Fruit fly (Drosophila melanogaster) whole organism, embryonic: ENCODE data around the gene CG33773.

Source experiments
- Abd-B ChIP-seq: fragments of 200-800 bp; sonication (Bioruptor generic); optimal IDR thresholded peaks from 2 replicates; lab custom pipeline; 2018; ENCODE audit warnings: missing biosample characterization, mild to moderate bottlenecking, missing genetic modification characterization, moderate library complexity
- Blimp-1 ChIP-seq: fragments of 200-800 bp; sonication (Bioruptor generic); optimal IDR thresholded peaks from 3 replicates; lab custom pipeline; 2018; ENCODE audit warnings: missing biosample characterization, missing genetic modification characterization, mild to moderate bottlenecking, moderate library complexity, missing genetic modification reagents
- Bteb2 ChIP-seq: fragments of 200-800 bp; sonication (Bioruptor generic); optimal IDR thresholded peaks from 2 replicates; lab custom pipeline; 2016; ENCODE audit warnings: missing biosample characterization, missing genetic modification characterization
- C15 ChIP-seq: fragments of 200-800 bp; sonication (Bioruptor generic); IDR thresholded peaks from 3 replicates; pipeline ENCODE4 v1.3.6; 2022; ENCODE audit warnings: missing biosample characterization, missing genetic modification characterization
- CG11085 ChIP-seq: fragments of 200-800 bp; sonication (Bioruptor generic); IDR thresholded peaks from 2 replicates; pipeline ENCODE4 v1.3.6; 2022; ENCODE audit warnings: missing biosample characterization, missing genetic modification characterization
- CG11398 ChIP-seq: fragments of 200-800 bp; sonication (Bioruptor generic); optimal IDR thresholded peaks from 2 replicates; lab custom pipeline; 2016; ENCODE audit warnings: missing biosample characterization, missing genetic modification characterization
- CG11504 ChIP-seq: fragments of 200-800 bp; sonication (Bioruptor generic); optimal IDR thresholded peaks from 3 replicates; lab custom pipeline; 2019; ENCODE audit warnings: missing biosample characterization, mild to moderate bottlenecking, missing genetic modification characterization, moderate library complexity
- CG12942 ChIP-seq: fragments of 200-800 bp; sonication (Bioruptor generic); optimal IDR thresholded peaks from 3 replicates; lab custom pipeline; 2016; ENCODE audit warnings: missing biosample characterization, missing genetic modification characterization
- CG13894 ChIP-seq: fragments of 200-800 bp; sonication (Bioruptor generic); optimal IDR thresholded peaks from 3 replicates; lab custom pipeline; 2018; ENCODE audit warnings: missing biosample characterization, mild to moderate bottlenecking, missing genetic modification characterization, moderate library complexity
- CG14050 ChIP-seq: fragments of 200-800 bp; sonication (Bioruptor generic); IDR thresholded peaks from 3 replicates; pipeline ENCODE4 v1.3.6; 2022; ENCODE audit warnings: missing biosample characterization, missing genetic modification characterization
- CG15073 ChIP-seq: fragments of 200-800 bp; sonication (Bioruptor generic); optimal IDR thresholded peaks from 2 replicates; lab custom pipeline; 2016; ENCODE audit warnings: missing biosample characterization, missing genetic modification characterization
- CG17186 ChIP-seq: fragments of 200-800 bp; sonication (Bioruptor generic); optimal IDR thresholded peaks from 3 replicates; lab custom pipeline; 2017; ENCODE audit warnings: missing biosample characterization, missing genetic modification reagents, missing genetic modification characterization
- CG18476 ChIP-seq: fragments of 200-800 bp; sonication (Bioruptor generic); optimal IDR thresholded peaks from 2 replicates; lab custom pipeline; 2016; ENCODE audit warnings: missing biosample characterization, mild to moderate bottlenecking, missing genetic modification characterization
- CG32767 ChIP-seq: fragments of 200-800 bp; sonication (Bioruptor generic); IDR thresholded peaks from 2 replicates; pipeline ENCODE4 v1.3.6; 2022; ENCODE audit warnings: missing biosample characterization, missing genetic modification characterization
- CG34224 ChIP-seq: fragments of 200-800 bp; sonication (Bioruptor generic); IDR thresholded peaks from 3 replicates; pipeline ENCODE4 v1.3.6; 2022; ENCODE audit warnings: missing biosample characterization, missing genetic modification characterization; ENCODE audit not compliant: partially characterized antibody
- CG34422 ChIP-seq: fragments of 200-800 bp; sonication (Bioruptor generic); IDR thresholded peaks from 3 replicates; pipeline ENCODE4 v1.3.6; 2022; ENCODE audit warnings: missing biosample characterization, missing genetic modification characterization
- CG3838 ChIP-seq: fragments of 200-800 bp; sonication (Bioruptor generic); optimal IDR thresholded peaks from 3 replicates; lab custom pipeline; 2016; ENCODE audit warnings: missing biosample characterization, missing genetic modification characterization
- CG4617 ChIP-seq: fragments of 200-800 bp; sonication (Bioruptor generic); optimal IDR thresholded peaks from 3 replicates; lab custom pipeline; 2016; ENCODE audit warnings: missing biosample characterization, missing genetic modification characterization, borderline replicate concordance
- CG6791 ChIP-seq: fragments of 200-800 bp; sonication (Bioruptor generic); IDR thresholded peaks from 3 replicates; pipeline ENCODE4 v1.3.6; 2022; ENCODE audit warnings: missing biosample characterization, missing genetic modification characterization; ENCODE audit not compliant: partially characterized antibody
- CG8359 ChIP-seq: fragments of 200-800 bp; sonication (Bioruptor generic); optimal IDR thresholded peaks from 2 replicates; lab custom pipeline; 2017; ENCODE audit warnings: missing biosample characterization, mild to moderate bottlenecking, missing genetic modification characterization, borderline replicate concordance
- CkIIα-i1 ChIP-seq: fragments of 200-800 bp; sonication (Bioruptor generic); IDR thresholded peaks from 2 replicates; pipeline ENCODE4 v1.3.6; 2022; ENCODE audit warnings: missing biosample characterization, missing genetic modification characterization
- Fer3 ChIP-seq: fragments of 200-800 bp; sonication (Bioruptor generic); optimal IDR thresholded peaks from 2 replicates; lab custom pipeline; 2018; ENCODE audit warnings: missing biosample characterization, mild to moderate bottlenecking, missing genetic modification characterization, moderate library complexity
- Hmx ChIP-seq: fragments of 200-800 bp; sonication (Bioruptor generic); optimal IDR thresholded peaks from 2 replicates; lab custom pipeline; 2016; ENCODE audit warnings: missing biosample characterization, missing genetic modification characterization
- Myb ChIP-seq: fragments of 200-800 bp; sonication (Bioruptor generic); optimal IDR thresholded peaks from 2 replicates; lab custom pipeline; 2016; ENCODE audit warnings: missing biosample characterization, missing genetic modification characterization
- NK7.1 ChIP-seq: fragments of 200-800 bp; sonication (Bioruptor generic); optimal IDR thresholded peaks from 3 replicates; lab custom pipeline; 2016; ENCODE audit warnings: missing biosample characterization, missing genetic modification characterization
- NfI ChIP-seq: fragments of 200-800 bp; sonication (Bioruptor generic); optimal IDR thresholded peaks from 3 replicates; lab custom pipeline; 2018; ENCODE audit warnings: missing biosample characterization, mild to moderate bottlenecking, missing genetic modification characterization, moderate library complexity
- Ptx1 ChIP-seq: fragments of 200-800 bp; sonication (Bioruptor generic); IDR thresholded peaks from 2 replicates; pipeline ENCODE4 v1.3.6; 2022; ENCODE audit warnings: missing biosample characterization, missing genetic modification characterization
- Side ChIP-seq: fragments of 200-800 bp; sonication (Bioruptor generic); optimal IDR thresholded peaks from 2 replicates; lab custom pipeline; 2016; ENCODE audit warnings: missing biosample characterization, missing genetic modification characterization
- Vsx1 ChIP-seq: fragments of 200-800 bp; sonication (Bioruptor generic); optimal IDR thresholded peaks from 2 replicates; lab custom pipeline; 2017; ENCODE audit warnings: missing biosample characterization, mild to moderate bottlenecking, missing genetic modification characterization, missing genetic modification reagents
- Xbp1 ChIP-seq: fragments of 200-800 bp; sonication (Bioruptor generic); optimal IDR thresholded peaks from 3 replicates; lab custom pipeline; 2016; ENCODE audit warnings: missing biosample characterization, mild to moderate bottlenecking, missing genetic modification characterization
- chn ChIP-seq: fragments of 200-800 bp; sonication (Bioruptor generic); optimal IDR thresholded peaks from 2 replicates; lab custom pipeline; 2016; ENCODE audit warnings: missing biosample characterization, missing genetic modification characterization
- corto ChIP-seq: fragments of 200-800 bp; sonication (Bioruptor generic); optimal IDR thresholded peaks from 2 replicates; lab custom pipeline; 2016; ENCODE audit warnings: missing biosample characterization, mild to moderate bottlenecking, missing genetic modification characterization, moderate library complexity
- dati ChIP-seq: fragments of 200-800 bp; sonication (Bioruptor generic); IDR thresholded peaks from 2 replicates; pipeline ENCODE4 v1.3.6; 2022; ENCODE audit warnings: missing biosample characterization, missing genetic modification characterization
- dm ChIP-seq: fragments of 200-800 bp; sonication (Bioruptor generic); optimal IDR thresholded peaks from 3 replicates; lab custom pipeline; 2016; ENCODE audit warnings: missing biosample characterization, missing genetic modification characterization
- fd64A ChIP-seq: fragments of 200-800 bp; sonication (Bioruptor generic); optimal IDR thresholded peaks from 3 replicates; lab custom pipeline; 2018; ENCODE audit warnings: missing biosample characterization, mild to moderate bottlenecking, missing genetic modification characterization
- grn ChIP-seq: fragments of 200-800 bp; sonication (Bioruptor generic); optimal IDR thresholded peaks from 3 replicates; lab custom pipeline; 2017; ENCODE audit warnings: missing biosample characterization, missing genetic modification characterization
- hth ChIP-seq: fragments of >200 bp; optimal IDR thresholded peaks from 2 replicates; lab custom pipeline; 2017; ENCODE audit warnings: inconsistent platforms
- insv ChIP-seq, 2 experiments: fragments of 200-800 bp; sonication (Bioruptor generic); optimal IDR thresholded peaks; 3 replicates each; lab custom pipeline; 2016 to 2018; ENCODE audit warnings: missing biosample characterization in 2 of 2, missing genetic modification characterization in 2 of 2
- mam ChIP-seq: fragments of 200-800 bp; sonication (Bioruptor generic); optimal IDR thresholded peaks from 3 replicates; lab custom pipeline; 2016; ENCODE audit warnings: missing biosample characterization, missing genetic modification characterization
- pho ChIP-seq: fragments of 200-800 bp; sonication (Bioruptor generic); optimal IDR thresholded peaks from 2 replicates; lab custom pipeline; 2016; ENCODE audit warnings: missing biosample characterization, missing genetic modification characterization
- pzg ChIP-seq: fragments of 200-800 bp; sonication (Bioruptor generic); optimal IDR thresholded peaks from 3 replicates; lab custom pipeline; 2018; ENCODE audit warnings: missing biosample characterization, mild to moderate bottlenecking, missing genetic modification characterization, moderate library complexity
- schlank ChIP-seq: fragments of 200-800 bp; sonication (Bioruptor generic); optimal IDR thresholded peaks from 2 replicates; lab custom pipeline; 2018; ENCODE audit warnings: missing biosample characterization, mild to moderate bottlenecking, missing genetic modification characterization
- scrt ChIP-seq: fragments of 200-800 bp; sonication (Bioruptor generic); optimal IDR thresholded peaks from 2 replicates; lab custom pipeline; 2018; ENCODE audit warnings: missing biosample characterization, mild to moderate bottlenecking, missing genetic modification characterization, moderate library complexity
- seq ChIP-seq: fragments of 200-800 bp; sonication (Bioruptor generic); IDR thresholded peaks from 2 replicates; pipeline ENCODE4 v1.3.6; 2022; ENCODE audit warnings: missing biosample characterization, missing genetic modification characterization
- slbo ChIP-seq: fragments of 200-800 bp; sonication (Bioruptor generic); IDR thresholded peaks from 2 replicates; pipeline ENCODE4 v1.3.6; 2022; ENCODE audit warnings: missing biosample characterization, missing genetic modification characterization
- trh ChIP-seq: fragments of 200-800 bp; sonication (Bioruptor generic); optimal IDR thresholded peaks from 2 replicates; lab custom pipeline; 2016; ENCODE audit warnings: missing biosample characterization, missing genetic modification characterization
- vvl ChIP-seq: fragments of 200-800 bp; sonication (Bioruptor generic); IDR thresholded peaks from 2 replicates; pipeline ENCODE4 v1.3.6; 2022; ENCODE audit warnings: missing biosample characterization, missing genetic modification characterization
- yki ChIP-seq: fragments of >200 bp; optimal IDR thresholded peaks from 3 replicates; lab custom pipeline; 2018
- zf30C ChIP-seq: fragments of 200-800 bp; sonication (Bioruptor generic); optimal IDR thresholded peaks from 3 replicates; lab custom pipeline; 2018; ENCODE audit warnings: missing biosample characterization, mild to moderate bottlenecking, missing genetic modification characterization
- zfh1 ChIP-seq: fragments of 200-800 bp; sonication (Bioruptor generic); IDR thresholded peaks from 3 replicates; pipeline ENCODE4 v1.3.6; 2022; ENCODE audit warnings: missing biosample characterization, missing genetic modification characterization

CG33773 gene

DNA sequence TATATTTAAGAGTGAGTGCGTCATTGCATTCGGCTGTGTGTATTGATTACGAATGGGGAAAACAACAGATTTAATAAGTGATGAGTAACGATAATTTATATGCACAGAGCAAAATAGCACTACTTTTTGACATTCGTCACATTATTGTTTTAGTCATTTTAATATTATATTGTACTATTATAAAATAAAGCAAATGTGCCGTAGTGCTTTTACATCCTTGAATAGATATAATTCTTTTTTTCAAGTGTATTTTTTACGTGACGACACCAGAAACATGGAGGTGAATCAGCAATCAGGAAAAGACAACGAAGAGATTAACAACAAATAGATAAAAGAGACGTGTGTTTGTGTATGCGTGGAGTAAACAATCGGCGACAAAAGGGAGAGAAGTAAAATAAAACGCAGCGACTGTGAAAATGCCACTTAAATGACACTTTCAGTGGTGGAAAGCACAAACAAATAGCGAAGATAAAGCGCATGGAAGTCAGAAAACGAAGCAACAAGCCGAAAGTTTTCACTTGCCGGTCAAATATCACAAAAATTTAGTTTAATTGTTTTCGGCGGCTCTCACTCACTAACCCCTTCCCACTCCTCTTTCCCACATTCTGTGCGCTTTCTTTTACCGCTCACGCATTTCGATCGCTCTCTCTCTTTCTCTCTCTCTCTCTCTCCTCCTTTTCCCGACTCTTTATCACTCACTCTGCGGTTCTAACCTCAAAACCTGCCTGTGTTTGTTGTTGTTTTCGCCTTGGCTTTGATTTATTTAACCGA is 24.1 kb downstream of the CG33773 start (continued):
- TF ChIP-seq NK7.1 (GFP tag; lab: Kevin White, UChicago), result no peak
- TF ChIP-seq CG8359, result peak; percentile 69
- no peak for TF ChIP-seq mam (GFP tag; lab: Kevin White, UChicago)
- peak; percentile 39 for TF ChIP-seq CG4617 (GFP tag; lab: Kevin White, UChicago)
- TF ChIP-seq Blimp-1 (GFP tag; lab: Kevin White, UChicago), result peak; percentile 87
- TF ChIP-seq grn (GFP tag; lab: Kevin White, UChicago), result peak; percentile 67
- TF ChIP-seq Bteb2, result peak; percentile 38
- TF ChIP-seq Fer3 (tag; lab: Kevin White, UChicago), result peak; percentile 79
- peak; percentile 85 for TF ChIP-seq Ptx1 (GFP tag; lab: Robert Waterston, UW)
- no peak for TF ChIP-seq CkIIα-i1
- TF ChIP-seq Hmx, result peak; percentile 52
- peak; percentile 19 for TF ChIP-seq CG3838
- peak; percentile 73 for TF ChIP-seq corto (GFP tag; lab: Kevin White, UChicago)
- peak; percentile 56 for TF ChIP-seq zf30C (GFP tag; lab: Kevin White, UChicago)
- TF ChIP-seq Vsx1 (GFP tag; lab: Kevin White, UChicago), result peak; percentile 69
- peak; percentile 56 for TF ChIP-seq CG11085 (GFP tag; lab: Robert Waterston, UW)
- TF ChIP-seq schlank (tag; lab: Kevin White, UChicago), result peak; percentile 45
- no peak for TF ChIP-seq CG34224 (GFP tag; lab: Robert Waterston, UW)
- TF ChIP-seq C15 (GFP tag; lab: Robert Waterston, UW), result peak; percentile 58; the same call in 1 of the 3 replicates
- peak; percentile 69 for TF ChIP-seq CG12942 (GFP tag; lab: Kevin White, UChicago)
- no peak for TF ChIP-seq insv (GFP tag; optimal IDR thresholded peaks at IDR 0.05; lab: Kevin White, UChicago)
- TF ChIP-seq scrt (GFP tag; lab: Kevin White, UChicago), result peak; percentile 54
- TF ChIP-seq Abd-B (GFP tag; lab: Kevin White, UChicago), result peak; percentile 80
- TF ChIP-seq CG17186, result peak; percentile 42
- TF ChIP-seq yki (lab: Kevin White, UChicago), result peak; percentile 30
- TF ChIP-seq Side (GFP tag; lab: Kevin White, UChicago), result no peak
- peak; percentile 90 for TF ChIP-seq CG11504 (tag; lab: Kevin White, UChicago)
- TF ChIP-seq seq (GFP tag; lab: Robert Waterston, UW), result peak; percentile 73
- no peak for TF ChIP-seq pho (GFP tag; lab: Kevin White, UChicago)
- peak; percentile 84 for TF ChIP-seq slbo (GFP tag; lab: Robert Waterston, UW)
- peak; percentile 24 for TF ChIP-seq CG15073
- peak; percentile 49 for TF ChIP-seq CG18476 (GFP tag; lab: Kevin White, UChicago)
- TF ChIP-seq Myb, result no peak
- TF ChIP-seq pzg (GFP tag; lab: Kevin White, UChicago), result no peak
- peak; percentile 90 for TF ChIP-seq vvl (GFP tag; lab: Robert Waterston, UW)
- no peak for TF ChIP-seq CG6791 (GFP tag; lab: Robert Waterston, UW)
- TF ChIP-seq NfI, result peak; percentile 81
- TF ChIP-seq dati (GFP tag; lab: Robert Waterston, UW), result peak; percentile 61; the same call in 1 of the 2 replicates
- peak; percentile 81 for TF ChIP-seq fd64A (GFP tag; lab: Kevin White, UChicago)
- peak; percentile 18 for TF ChIP-seq chn
- TF ChIP-seq hth (lab: Kevin White, UChicago), result no peak
- no peak for TF ChIP-seq CG13894 (tag; lab: Kevin White, UChicago)
- no peak for TF ChIP-seq CG11398 (GFP tag; lab: Kevin White, UChicago)
- 0 out of 2 replicates have a peak, but pooled peaks have one; percentile 46 for TF ChIP-seq CG32767 (GFP tag; lab: Robert Waterston, UW)
- no peak for TF ChIP-seq dm (GFP tag; lab: Kevin White, UChicago)
- TF ChIP-seq CG34422 (GFP tag; lab: Robert Waterston, UW), result peak; percentile 68; the same call in 2 of the 3 replicates
- TF ChIP-seq CG14050 (GFP tag; lab: Robert Waterston, UW), result peak; percentile 55; the same call in 2 of the 3 replicates
- peak; percentile 83 for TF ChIP-seq zfh1 (GFP tag; lab: Robert Waterston, UW)
- peak; percentile 70 for TF ChIP-seq trh
- TF ChIP-seq Xbp1 (GFP tag; lab: Kevin White, UChicago), result peak; percentile 74
